Fruit fly (Drosophila melanogaster) whole organism: ENCODE results near the gene CG18636.
"Not testable (repeated sequence)": the region's sequence is repeated elsewhere in the genome, so short reads cannot be mapped to it uniquely, and the experiment has no call there.

Source experiments
- CG8478 ChIP-seq: fragments of >200 bp; optimal IDR thresholded peaks from 2 replicates; lab custom pipeline; 2018; ENCODE audit warnings: inconsistent platforms
- Dll ChIP-seq: fragments of >200 bp; optimal IDR thresholded peaks from 2 replicates; lab custom pipeline; 2017
- EcR ChIP-seq, 2 experiments: fragments of >200 bp; optimal IDR thresholded peaks; 2 replicates each; lab custom pipeline; 2017; ENCODE audit warnings: missing biosample characterization in 2 of 2, missing genetic modification characterization in 2 of 2, missing genetic modification reagents in 2 of 2
- pan ChIP-seq: fragments of >200 bp; optimal IDR thresholded peaks from 2 replicates; lab custom pipeline; 2017
- psq ChIP-seq: fragments of >200 bp; optimal IDR thresholded peaks from 2 replicates; lab custom pipeline; 2017
- usp ChIP-seq: fragments of >200 bp; optimal IDR thresholded peaks from 2 replicates; lab custom pipeline; 2017; ENCODE audit warnings: missing biosample characterization, missing genetic modification characterization, mixed read lengths

DNA sequence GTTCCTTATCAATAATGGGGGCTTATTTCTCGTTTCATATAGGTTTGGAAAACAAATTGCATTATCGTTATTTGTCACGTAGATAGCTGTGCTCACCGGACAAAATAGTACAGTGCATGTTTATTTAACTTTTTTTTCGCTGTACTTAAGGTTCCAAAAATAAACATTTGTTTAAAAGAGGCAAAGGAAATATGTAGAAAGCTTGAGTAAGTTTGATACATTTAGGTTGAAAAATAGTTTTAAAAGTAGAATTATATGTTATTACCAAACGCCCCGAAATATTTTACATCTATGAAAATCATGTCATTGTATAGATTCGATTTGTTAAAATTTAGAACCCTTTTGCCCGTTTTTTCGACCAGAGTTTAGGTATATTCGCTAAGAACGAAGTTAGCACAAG is 44.8 kb downstream of the CG18636 start, which contains the start of gene CG42585:
- TF ChIP-seq pan (lab: Kevin White, UChicago); psq (lab: Kevin White, UChicago); usp (GFP tag; lab: Kevin White, UChicago); Dll (lab: Kevin White, UChicago); CG8478 (lab: Kevin White, UChicago); EcR (GFP tag; optimal IDR thresholded peaks at IDR 0.05; lab: Kevin White, UChicago): not testable (repeated sequence)
